Worm (Caenorhabditis elegans) whole organism, L1 larva: ENCODE data around the gene F40F8.3.
A peak's percentile ranks its signal among the peaks of the same experiment; 100 is the strongest.

Experiments used
- C16A3.4 ChIP-seq: fragments of 150-350 bp; optimal IDR thresholded peaks from 2 replicates; lab custom pipeline; 2014; ENCODE audit warnings: missing biosample characterization, missing genetic modification characterization
- C34B4.2 ChIP-seq: sonication (generic microtip); optimal IDR thresholded peaks from 2 replicates; lab custom pipeline; 2017; ENCODE audit warnings: mild to moderate bottlenecking, missing genetic modification characterization, missing compliant biosample characterization
- F16B12.6 ChIP-seq: fragments of 150-350 bp; optimal IDR thresholded peaks from 2 replicates; lab custom pipeline; 2014; ENCODE audit warnings: missing biosample characterization, missing genetic modification characterization
- aha-1 ChIP-seq: fragments of 150-350 bp; optimal IDR thresholded peaks from 2 replicates; lab custom pipeline; 2014; ENCODE audit warnings: missing biosample characterization, missing genetic modification characterization
- blmp-1 ChIP-seq: fragments of 150-350 bp; optimal IDR thresholded peaks from 2 replicates; lab custom pipeline; 2014; ENCODE audit warnings: missing biosample characterization, missing genetic modification characterization
- ceh-88 ChIP-seq: fragments of 200-800 bp; sonication (Bioruptor generic); IDR thresholded peaks from 2 replicates; pipeline ENCODE4 v1.3.6; 2022; ENCODE audit warnings: missing genetic modification characterization, missing compliant biosample characterization
- dsc-1 ChIP-seq: sonication (generic microtip); optimal IDR thresholded peaks from 2 replicates; lab custom pipeline; 2016; ENCODE audit warnings: mild to moderate bottlenecking, missing genetic modification characterization, missing compliant biosample characterization
- efl-1 ChIP-seq, 4 experiments: fragments of 150-350 bp; optimal IDR thresholded peaks in 3 of 4; peaks in 1 of 4; 1 replicate in 1 of 4; 2 replicates in 3 of 4; lab custom pipeline; 2014; ENCODE audit warnings: missing biosample characterization in 2 of 4, missing genetic modification characterization in 2 of 4, missing genetic modification reagents in 2 of 4
- efl-3 ChIP-seq: fragments of 200-800 bp; sonication (Bioruptor generic); optimal IDR thresholded peaks from 2 replicates; lab custom pipeline; 2018; ENCODE audit warnings: mild to moderate bottlenecking, missing genetic modification characterization, missing compliant biosample characterization
- egl-27 ChIP-seq, 2 experiments: fragments of 150-350 bp in 1 of 2; sonication (generic microtip); optimal IDR thresholded peaks; 3 replicates each; lab custom pipeline; 2017 to 2018; ENCODE audit warnings: missing biosample characterization in 2 of 2, missing genetic modification characterization in 2 of 2, missing genetic modification reagents in 2 of 2
- elt-2 ChIP-seq: sonication (generic microtip); optimal IDR thresholded peaks from 2 replicates; lab custom pipeline; 2016; ENCODE audit warnings: missing genetic modification characterization, mild to moderate bottlenecking, inconsistent platforms, missing compliant biosample characterization, missing genetic modification reagents
- ets-5 ChIP-seq: fragments of 200-800 bp; sonication (Bioruptor generic); IDR thresholded peaks from 2 replicates; pipeline ENCODE4 v1.3.6; 2022; ENCODE audit warnings: missing genetic modification characterization, missing compliant biosample characterization
- fkh-10 ChIP-seq: sonication (generic microtip); optimal IDR thresholded peaks from 2 replicates; lab custom pipeline; 2017; ENCODE audit warnings: missing biosample characterization, missing genetic modification reagents, missing genetic modification characterization
- fkh-4 ChIP-seq: sonication (generic microtip); optimal IDR thresholded peaks from 2 replicates; lab custom pipeline; 2016; ENCODE audit warnings: missing compliant biosample characterization, missing genetic modification characterization, borderline replicate concordance
- fkh-8 ChIP-seq: sonication (generic microtip); optimal IDR thresholded peaks from 2 replicates; lab custom pipeline; 2016; ENCODE audit warnings: mild to moderate bottlenecking, missing genetic modification characterization, missing compliant biosample characterization
- fos-1 ChIP-seq: fragments of 150-350 bp; optimal IDR thresholded peaks from 2 replicates; lab custom pipeline; 2014; ENCODE audit warnings: missing biosample characterization, missing genetic modification characterization
- grh-1 ChIP-seq: fragments of 200-800 bp; sonication (Bioruptor generic); IDR thresholded peaks from 2 replicates; pipeline ENCODE4 v1.3.6; 2022; ENCODE audit warnings: missing genetic modification reagents, missing genetic modification characterization, missing compliant biosample characterization
- hlh-17 ChIP-seq: fragments of 200-800 bp; sonication (Bioruptor generic); optimal IDR thresholded peaks from 2 replicates; lab custom pipeline; 2018; ENCODE audit warnings: missing genetic modification characterization, mild to moderate bottlenecking, missing compliant biosample characterization, moderate library complexity, borderline replicate concordance
- hlh-4 ChIP-seq: sonication (generic microtip); optimal IDR thresholded peaks from 2 replicates; lab custom pipeline; 2016; ENCODE audit warnings: mild to moderate bottlenecking, missing genetic modification characterization, missing compliant biosample characterization
- irx-1 ChIP-seq: sonication (generic microtip); optimal IDR thresholded peaks from 2 replicates; lab custom pipeline; 2016; ENCODE audit warnings: missing genetic modification characterization, missing compliant biosample characterization
- isw-1 ChIP-seq: fragments of 200-800 bp; sonication (Bioruptor generic); IDR thresholded peaks from 2 replicates; pipeline ENCODE4 v1.3.6; 2022; ENCODE audit warnings: missing genetic modification characterization, missing compliant biosample characterization
- jun-1 ChIP-seq: fragments of 150-350 bp; optimal IDR thresholded peaks from 2 replicates; lab custom pipeline; 2014; ENCODE audit warnings: missing biosample characterization, missing genetic modification reagents, missing genetic modification characterization
- lin-13 ChIP-seq: fragments of 150-350 bp; optimal IDR thresholded peaks from 2 replicates; lab custom pipeline; 2014; ENCODE audit warnings: missing biosample characterization, missing genetic modification reagents, missing genetic modification characterization
- lin-14 ChIP-seq: fragments of 200-800 bp; sonication (Bioruptor generic); optimal IDR thresholded peaks from 2 replicates; lab custom pipeline; 2018; ENCODE audit warnings: mild to moderate bottlenecking, missing genetic modification characterization, moderate library complexity, missing compliant biosample characterization
- lin-35 ChIP-seq, 2 experiments: fragments of 150-350 bp; optimal IDR thresholded peaks; 2 replicates each; lab custom pipeline; 2014; ENCODE audit warnings: missing biosample characterization in 2 of 2, missing genetic modification characterization in 2 of 2, missing genetic modification reagents in 2 of 2
- lin-39 ChIP-seq: fragments of 150-350 bp; optimal IDR thresholded peaks from 2 replicates; lab custom pipeline; 2014; ENCODE audit warnings: missing biosample characterization, missing genetic modification reagents, missing genetic modification characterization
- lir-3 ChIP-seq: sonication (generic microtip); optimal IDR thresholded peaks from 2 replicates; lab custom pipeline; 2016; ENCODE audit warnings: mild to moderate bottlenecking, missing genetic modification characterization, moderate library complexity, missing compliant biosample characterization; ENCODE audit not compliant: poor library complexity
- mab-9 ChIP-seq: fragments of 200-800 bp; sonication (Bioruptor generic); IDR thresholded peaks from 2 replicates; pipeline ENCODE4 v1.3.6; 2022; ENCODE audit warnings: missing genetic modification reagents, missing genetic modification characterization, missing compliant biosample characterization
- mdl-1 ChIP-seq, 2 experiments: fragments of 150-350 bp; optimal IDR thresholded peaks; 2 replicates each; lab custom pipeline; 2014 to 2017; ENCODE audit warnings: missing biosample characterization in 2 of 2, missing genetic modification characterization in 2 of 2, inconsistent platforms in 1 of 2
- mef-2 ChIP-seq: fragments of 150-350 bp; optimal IDR thresholded peaks from 2 replicates; lab custom pipeline; 2014; ENCODE audit warnings: missing biosample characterization, missing genetic modification characterization
- mep-1 ChIP-seq: fragments of 150-350 bp; optimal IDR thresholded peaks from 2 replicates; lab custom pipeline; 2014; ENCODE audit warnings: missing biosample characterization, missing genetic modification characterization
- nhr-11 ChIP-seq: fragments of 150-350 bp; optimal IDR thresholded peaks from 2 replicates; lab custom pipeline; 2014; ENCODE audit warnings: missing biosample characterization, missing genetic modification characterization
- nhr-12 ChIP-seq: sonication (generic microtip); optimal IDR thresholded peaks from 2 replicates; lab custom pipeline; 2017; ENCODE audit warnings: missing biosample characterization, missing genetic modification characterization
- nhr-237 ChIP-seq: fragments of 150-350 bp; optimal IDR thresholded peaks from 2 replicates; lab custom pipeline; 2014; ENCODE audit warnings: missing biosample characterization, missing genetic modification characterization
- nhr-28 ChIP-seq: fragments of 150-350 bp; optimal IDR thresholded peaks from 2 replicates; lab custom pipeline; 2014; ENCODE audit warnings: missing biosample characterization, missing genetic modification characterization
- nhr-71 ChIP-seq: sonication (generic microtip); optimal IDR thresholded peaks from 2 replicates; lab custom pipeline; 2016; ENCODE audit warnings: mild to moderate bottlenecking, missing genetic modification characterization, moderate library complexity, missing compliant biosample characterization
- nhr-76 ChIP-seq: sonication (generic microtip); optimal IDR thresholded peaks from 2 replicates; lab custom pipeline; 2017; ENCODE audit warnings: missing biosample characterization, missing genetic modification characterization
- nhr-77 ChIP-seq: fragments of 150-350 bp; optimal IDR thresholded peaks from 2 replicates; lab custom pipeline; 2014; ENCODE audit warnings: missing biosample characterization, missing genetic modification characterization
- nhr-84 ChIP-seq: sonication (generic microtip); optimal IDR thresholded peaks from 2 replicates; lab custom pipeline; 2017; ENCODE audit warnings: missing biosample characterization, missing genetic modification characterization
- nhr-85 ChIP-seq: sonication (generic microtip); peaks from one replicate; lab custom pipeline; 2016; ENCODE audit warnings: missing genetic modification characterization, inconsistent platforms, missing compliant biosample characterization
- pax-3 ChIP-seq: fragments of 200-800 bp; sonication (Bioruptor generic); optimal IDR thresholded peaks from 2 replicates; lab custom pipeline; 2018; ENCODE audit warnings: mild to moderate bottlenecking, missing genetic modification characterization, moderate library complexity, missing compliant biosample characterization
- rnt-1 ChIP-seq: sonication (generic microtip); optimal IDR thresholded peaks from 2 replicates; lab custom pipeline; 2016; ENCODE audit warnings: mild to moderate bottlenecking, missing genetic modification characterization, moderate library complexity, missing compliant biosample characterization
- skn-1 ChIP-seq: fragments of 150-350 bp; optimal IDR thresholded peaks from 2 replicates; lab custom pipeline; 2014; ENCODE audit warnings: missing biosample characterization, missing genetic modification characterization
- snu-23 ChIP-seq: sonication (generic microtip); optimal IDR thresholded peaks from 2 replicates; lab custom pipeline; 2016; ENCODE audit warnings: missing genetic modification characterization, missing compliant biosample characterization
- tbx-2 ChIP-seq: sonication (generic microtip); optimal IDR thresholded peaks from 2 replicates; lab custom pipeline; 2016; ENCODE audit warnings: missing genetic modification characterization, missing compliant biosample characterization
- unc-130 ChIP-seq: fragments of 150-350 bp; optimal IDR thresholded peaks from 2 replicates; lab custom pipeline; 2017; ENCODE audit warnings: missing biosample characterization, missing genetic modification characterization, inconsistent platforms
- unc-86 ChIP-seq: sonication (generic microtip); optimal IDR thresholded peaks from 2 replicates; lab custom pipeline; 2016; ENCODE audit warnings: missing genetic modification characterization, missing compliant biosample characterization
- vab-15 ChIP-seq: sonication (generic microtip); optimal IDR thresholded peaks from 2 replicates; lab custom pipeline; 2017; ENCODE audit warnings: missing genotype, mild to moderate bottlenecking, missing genetic modification characterization, missing compliant biosample characterization
- xbp-1 ChIP-seq: sonication (generic microtip); optimal IDR thresholded peaks from 2 replicates; lab custom pipeline; 2016; ENCODE audit warnings: missing genetic modification characterization, missing compliant biosample characterization
- zag-1 ChIP-seq: fragments of 150-350 bp; optimal IDR thresholded peaks from 2 replicates; lab custom pipeline; 2014; ENCODE audit warnings: missing biosample characterization, missing genetic modification characterization
- ztf-11 ChIP-seq, 2 experiments: sonication (generic microtip); optimal IDR thresholded peaks; 2 replicates each; lab custom pipeline; 2016 to 2017; ENCODE audit warnings: missing genetic modification characterization in 2 of 2, missing biosample characterization in 1 of 2, missing compliant biosample characterization in 1 of 2
- ztf-4 ChIP-seq: fragments of 150-350 bp; optimal IDR thresholded peaks from 2 replicates; lab custom pipeline; 2014; ENCODE audit warnings: missing biosample characterization, missing genetic modification characterization

The F40F8.3 gene

DNA sequence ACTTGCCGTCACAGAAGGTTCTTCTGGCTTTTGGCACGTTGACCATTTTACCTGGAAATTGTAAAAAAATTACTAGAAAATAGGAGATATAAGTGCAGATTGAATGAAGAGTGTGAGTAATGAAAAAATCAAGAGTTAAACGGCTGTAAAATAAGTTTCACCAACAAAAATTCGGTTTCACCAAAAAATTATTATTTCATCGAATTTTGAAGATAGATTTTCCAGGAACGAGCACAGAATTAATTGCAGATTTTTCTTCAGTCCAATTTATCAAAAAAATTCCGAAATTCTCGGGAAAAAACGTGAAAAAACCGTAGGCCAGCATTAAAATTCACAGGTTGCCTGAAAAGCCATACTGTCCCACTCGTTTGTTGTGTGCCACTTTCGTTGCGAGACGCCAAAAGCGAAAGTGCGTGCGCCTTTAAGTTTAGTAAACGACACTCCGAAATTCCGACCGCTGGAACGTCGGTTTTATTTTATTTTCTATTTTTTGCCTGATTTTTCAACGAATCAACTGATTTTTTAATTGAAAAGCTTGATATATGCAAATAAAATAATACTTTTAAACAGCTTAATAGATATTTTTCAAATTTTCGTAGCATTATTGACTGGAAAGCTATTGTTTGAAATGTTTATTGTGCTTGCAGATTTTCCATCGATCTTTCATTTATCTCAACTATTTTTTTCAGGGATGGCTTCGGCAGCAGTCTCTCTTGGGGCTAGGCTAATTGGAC is 31.8 kb upstream of the F40F8.3 start, which contains the start of the genes rpl-36.A and nuo-1 (continued):
- TF ChIP-seq lin-14 = peak; percentile 88
- peak; percentile 51 for TF ChIP-seq lir-3
- peak; percentile 55 for TF ChIP-seq dsc-1 (tag; lab: Kevin White, UChicago)
- peak; percentile 13 for TF ChIP-seq lin-39 (tag; lab: Kevin White, UChicago)
- no peak for TF ChIP-seq fkh-4 (tag; lab: Kevin White, UChicago)
- peak; percentile 69 for TF ChIP-seq jun-1 (tag; lab: Kevin White, UChicago)
- TF ChIP-seq mab-9 (GFP tag; lab: Robert Waterston, UW) = no peak
- TF ChIP-seq fos-1 = peak; percentile 73
- peak; percentile 51 for TF ChIP-seq irx-1 (tag; lab: Kevin White, UChicago)
- peak; percentile 91 for TF ChIP-seq snu-23 (GFP tag; lab: Kevin White, UChicago)
- no peak for TF ChIP-seq efl-3 (GFP tag; lab: Kevin White, UChicago)
- peak; percentile 88 for TF ChIP-seq nhr-71 (tag; lab: Kevin White, UChicago)
- peak; percentile 89 for TF ChIP-seq mep-1 (tag; lab: Kevin White, UChicago)
- peak; percentile 58 for TF ChIP-seq grh-1 (GFP tag; lab: Robert Waterston, UW)
- TF ChIP-seq unc-130 (tag; lab: Kevin White, UChicago) = peak; percentile 94
- peak; percentile 3 for TF ChIP-seq ztf-4 (tag; lab: Kevin White, UChicago)
- TF ChIP-seq xbp-1 (tag; lab: Kevin White, UChicago) = peak; percentile 79
- peak; percentile 85 for TF ChIP-seq isw-1
- no peak for TF ChIP-seq nhr-12 (tag; lab: Kevin White, UChicago)
- TF ChIP-seq nhr-11 (tag; lab: Kevin White, UChicago) = peak; percentile 4
- TF ChIP-seq zag-1 (tag; lab: Kevin White, UChicago) = no peak
- no peak for TF ChIP-seq ceh-88
- TF ChIP-seq C16A3.4 (tag; lab: Kevin White, UChicago) = peak; percentile 96
- no peak for TF ChIP-seq nhr-76 (tag; lab: Kevin White, UChicago)
- TF ChIP-seq vab-15 (tag; lab: Kevin White, UChicago) = peak; percentile 29
- peak; percentile 69 for TF ChIP-seq unc-86 (tag; lab: Kevin White, UChicago)
- no peak for TF ChIP-seq egl-27 (tag; optimal IDR thresholded peaks at IDR 0.05; lab: Kevin White, UChicago)
- no peak for TF ChIP-seq nhr-84 (tag; lab: Kevin White, UChicago)
- TF ChIP-seq fkh-8 (tag; lab: Kevin White, UChicago) = peak; percentile 77
- TF ChIP-seq nhr-77 (tag; lab: Kevin White, UChicago) = peak; percentile 76
- peak; percentile 77 for TF ChIP-seq tbx-2 (tag; lab: Kevin White, UChicago)
- TF ChIP-seq nhr-85 (tag; lab: Kevin White, UChicago) = peak; percentile 87
- TF ChIP-seq fkh-10 (GFP tag; lab: Kevin White, UChicago) = peak; percentile 25
- TF ChIP-seq pax-3 (tag; lab: Kevin White, UChicago) = no peak
- TF ChIP-seq lin-35 (GFP tag; optimal IDR thresholded peaks at IDR 0.05; lab: Kevin White, UChicago) = peak; percentile 88 to 93
- peak; percentile 79 for TF ChIP-seq lin-13 (GFP tag; lab: Kevin White, UChicago)
- peak; percentile 62 for TF ChIP-seq F16B12.6
- peak; percentile 84 for TF ChIP-seq skn-1 (tag; lab: Kevin White, UChicago)
- TF ChIP-seq elt-2 (tag; lab: Kevin White, UChicago) = no peak
- no peak for TF ChIP-seq C34B4.2
- no peak for TF ChIP-seq hlh-17 (GFP tag; lab: Kevin White, UChicago)
- peak in 1 of 2 experiments; percentile 79 for TF ChIP-seq mdl-1 (tag; optimal IDR thresholded peaks at IDR 0.05; lab: Kevin White, UChicago)
- TF ChIP-seq rnt-1 = peak; percentile 84
- TF ChIP-seq nhr-28 (tag; lab: Kevin White, UChicago) = no peak
- TF ChIP-seq aha-1 (tag; lab: Kevin White, UChicago) = no peak
- TF ChIP-seq ets-5 (GFP tag; lab: Robert Waterston, UW) = no peak
- TF ChIP-seq ztf-11 (tag; optimal IDR thresholded peaks at IDR 0.05; lab: Kevin White, UChicago) = peak in 1 of 2 experiments; percentile 25
- peak; percentile 97 for TF ChIP-seq blmp-1 (tag; lab: Kevin White, UChicago)
- no peak for TF ChIP-seq hlh-4 (tag; lab: Kevin White, UChicago)
- TF ChIP-seq efl-1 (optimal IDR thresholded peaks at IDR 0.05; lab: Kevin White, UChicago) = peak; percentile 88 to 91
- TF ChIP-seq efl-1 (GFP tag; optimal IDR thresholded peaks at IDR 0.05 in 1 of 2; lab: Kevin White, UChicago) = peak; percentile 82 to 98
- TF ChIP-seq mef-2 (tag; lab: Kevin White, UChicago) = peak; percentile 15
- TF ChIP-seq nhr-237 (tag; lab: Kevin White, UChicago) = peak; percentile 56
